Worm (Caenorhabditis elegans) whole organism, L1 larva: ENCODE results near the gene R02C2.7.
A peak's percentile ranks its signal among the peaks of the same experiment; 100 is the strongest.

Experiments
- C16A3.4 ChIP-seq: fragments of 150-350 bp; optimal IDR thresholded peaks from 2 replicates; lab custom pipeline; 2014; ENCODE audit warnings: missing biosample characterization, missing genetic modification characterization
- F16B12.6 ChIP-seq: fragments of 150-350 bp; optimal IDR thresholded peaks from 2 replicates; lab custom pipeline; 2014; ENCODE audit warnings: missing biosample characterization, missing genetic modification characterization
- alr-1 ChIP-seq: fragments of 200-800 bp; sonication (Bioruptor generic); optimal IDR thresholded peaks from 2 replicates; lab custom pipeline; 2018; ENCODE audit warnings: borderline replicate concordance, mild to moderate bottlenecking, missing genetic modification characterization, missing compliant biosample characterization
- ceh-82 ChIP-seq, 3 experiments: fragments of 150-350 bp in 1 of 3; sonication (generic microtip) in 2 of 3; optimal IDR thresholded peaks; 2 replicates each; lab custom pipeline; 2014 to 2017; ENCODE audit warnings: missing biosample characterization in 3 of 3, missing genetic modification characterization in 3 of 3
- ceh-90 ChIP-seq: sonication (generic microtip); optimal IDR thresholded peaks from 2 replicates; lab custom pipeline; 2016; ENCODE audit warnings: missing genetic modification characterization, missing compliant biosample characterization
- efl-1 ChIP-seq, 4 experiments: fragments of 150-350 bp; optimal IDR thresholded peaks in 3 of 4; peaks in 1 of 4; 1 replicate in 1 of 4; 2 replicates in 3 of 4; lab custom pipeline; 2014; ENCODE audit warnings: missing biosample characterization in 2 of 4, missing genetic modification characterization in 2 of 4, missing genetic modification reagents in 2 of 4
- egl-13 ChIP-seq: sonication (generic microtip); optimal IDR thresholded peaks from 2 replicates; lab custom pipeline; 2016; ENCODE audit warnings: missing genotype, missing genetic modification reagents, missing genetic modification characterization, missing compliant biosample characterization
- elt-2 ChIP-seq: sonication (generic microtip); optimal IDR thresholded peaks from 2 replicates; lab custom pipeline; 2016; ENCODE audit warnings: missing genetic modification characterization, mild to moderate bottlenecking, inconsistent platforms, missing compliant biosample characterization, missing genetic modification reagents
- elt-3 ChIP-seq, 6 experiments: fragments of 150-350 bp in 1 of 6; sonication (generic microtip); optimal IDR thresholded peaks; 2 replicates each; lab custom pipeline; 2017 to 2018; ENCODE audit warnings: missing biosample characterization in 6 of 6, missing genetic modification characterization in 6 of 6, inconsistent platforms in 1 of 6
- fkh-8 ChIP-seq: sonication (generic microtip); optimal IDR thresholded peaks from 2 replicates; lab custom pipeline; 2016; ENCODE audit warnings: mild to moderate bottlenecking, missing genetic modification characterization, missing compliant biosample characterization
- grh-1 ChIP-seq: fragments of 200-800 bp; sonication (Bioruptor generic); IDR thresholded peaks from 2 replicates; pipeline ENCODE4 v1.3.6; 2022; ENCODE audit warnings: missing genetic modification reagents, missing genetic modification characterization, missing compliant biosample characterization
- hlh-17 ChIP-seq: fragments of 200-800 bp; sonication (Bioruptor generic); optimal IDR thresholded peaks from 2 replicates; lab custom pipeline; 2018; ENCODE audit warnings: missing genetic modification characterization, mild to moderate bottlenecking, missing compliant biosample characterization, moderate library complexity, borderline replicate concordance
- lin-14 ChIP-seq: fragments of 200-800 bp; sonication (Bioruptor generic); optimal IDR thresholded peaks from 2 replicates; lab custom pipeline; 2018; ENCODE audit warnings: mild to moderate bottlenecking, missing genetic modification characterization, moderate library complexity, missing compliant biosample characterization
- lin-15B ChIP-seq: fragments of 150-350 bp; sonication (generic microtip); optimal IDR thresholded peaks from 3 replicates; lab custom pipeline; 2014; ENCODE audit warnings: missing biosample characterization, missing genetic modification characterization
- lin-35 ChIP-seq, 2 experiments: fragments of 150-350 bp; optimal IDR thresholded peaks; 2 replicates each; lab custom pipeline; 2014; ENCODE audit warnings: missing biosample characterization in 2 of 2, missing genetic modification characterization in 2 of 2, missing genetic modification reagents in 2 of 2
- lsy-2 ChIP-seq, 2 experiments: fragments of 150-350 bp; optimal IDR thresholded peaks; 2 replicates each; lab custom pipeline; 2014; ENCODE audit warnings: missing biosample characterization in 2 of 2, missing genetic modification characterization in 2 of 2
- nhr-12 ChIP-seq: sonication (generic microtip); optimal IDR thresholded peaks from 2 replicates; lab custom pipeline; 2017; ENCODE audit warnings: missing biosample characterization, missing genetic modification characterization
- nhr-19 ChIP-seq: fragments of 200-800 bp; sonication (Bioruptor generic); conservative IDR thresholded peaks from 2 replicates; pipeline ENCODE4 v1.3.6; 2022; ENCODE audit warnings: missing genetic modification characterization, missing compliant biosample characterization
- nhr-47 ChIP-seq: sonication (generic microtip); optimal IDR thresholded peaks from 2 replicates; lab custom pipeline; 2016; ENCODE audit warnings: mild to moderate bottlenecking, missing genetic modification characterization, moderate library complexity, missing compliant biosample characterization
- nhr-71 ChIP-seq: sonication (generic microtip); optimal IDR thresholded peaks from 2 replicates; lab custom pipeline; 2016; ENCODE audit warnings: mild to moderate bottlenecking, missing genetic modification characterization, moderate library complexity, missing compliant biosample characterization
- nhr-76 ChIP-seq: sonication (generic microtip); optimal IDR thresholded peaks from 2 replicates; lab custom pipeline; 2017; ENCODE audit warnings: missing biosample characterization, missing genetic modification characterization
- nhr-77 ChIP-seq: fragments of 150-350 bp; optimal IDR thresholded peaks from 2 replicates; lab custom pipeline; 2014; ENCODE audit warnings: missing biosample characterization, missing genetic modification characterization
- nhr-85 ChIP-seq: sonication (generic microtip); peaks from one replicate; lab custom pipeline; 2016; ENCODE audit warnings: missing genetic modification characterization, inconsistent platforms, missing compliant biosample characterization
- pag-3 ChIP-seq: sonication (generic microtip); optimal IDR thresholded peaks from 2 replicates; lab custom pipeline; 2017; ENCODE audit warnings: missing genetic modification characterization, mild to moderate bottlenecking, missing compliant biosample characterization, antibody characterized with exemption, borderline replicate concordance; ENCODE audit not compliant: insufficient read depth
- rnt-1 ChIP-seq: sonication (generic microtip); optimal IDR thresholded peaks from 2 replicates; lab custom pipeline; 2016; ENCODE audit warnings: mild to moderate bottlenecking, missing genetic modification characterization, moderate library complexity, missing compliant biosample characterization
- skn-1 ChIP-seq: fragments of 150-350 bp; optimal IDR thresholded peaks from 2 replicates; lab custom pipeline; 2014; ENCODE audit warnings: missing biosample characterization, missing genetic modification characterization
- snpc-4 ChIP-seq: fragments of 150-350 bp; optimal IDR thresholded peaks from 2 replicates; lab custom pipeline; 2014; ENCODE audit warnings: missing biosample characterization, missing genetic modification characterization
- snu-23 ChIP-seq: sonication (generic microtip); optimal IDR thresholded peaks from 2 replicates; lab custom pipeline; 2016; ENCODE audit warnings: missing genetic modification characterization, missing compliant biosample characterization
- unc-130 ChIP-seq: fragments of 150-350 bp; optimal IDR thresholded peaks from 2 replicates; lab custom pipeline; 2017; ENCODE audit warnings: missing biosample characterization, missing genetic modification characterization, inconsistent platforms
- unc-30 ChIP-seq: sonication (generic microtip); optimal IDR thresholded peaks from 2 replicates; lab custom pipeline; 2017; ENCODE audit warnings: missing biosample characterization, missing genetic modification characterization
- unc-62 ChIP-seq: fragments of 150-350 bp; optimal IDR thresholded peaks from 2 replicates; lab custom pipeline; 2014; ENCODE audit warnings: missing biosample characterization, missing genetic modification reagents, missing genetic modification characterization
- unc-98 ChIP-seq: fragments of 200-800 bp; sonication (Bioruptor generic); IDR thresholded peaks from 2 replicates; pipeline ENCODE4 v1.3.6; 2022; ENCODE audit warnings: missing genetic modification characterization, missing compliant biosample characterization
- zag-1 ChIP-seq: fragments of 150-350 bp; optimal IDR thresholded peaks from 2 replicates; lab custom pipeline; 2014; ENCODE audit warnings: missing biosample characterization, missing genetic modification characterization
- zip-4 ChIP-seq: fragments of 200-800 bp; sonication (Bioruptor generic); optimal IDR thresholded peaks from 2 replicates; lab custom pipeline; 2018; ENCODE audit warnings: mild to moderate bottlenecking, missing genetic modification characterization, moderate library complexity, missing compliant biosample characterization
- ztf-11 ChIP-seq, 2 experiments: sonication (generic microtip); optimal IDR thresholded peaks; 2 replicates each; lab custom pipeline; 2016 to 2017; ENCODE audit warnings: missing genetic modification characterization in 2 of 2, missing biosample characterization in 1 of 2, missing compliant biosample characterization in 1 of 2

R02C2.7 gene

DNA sequence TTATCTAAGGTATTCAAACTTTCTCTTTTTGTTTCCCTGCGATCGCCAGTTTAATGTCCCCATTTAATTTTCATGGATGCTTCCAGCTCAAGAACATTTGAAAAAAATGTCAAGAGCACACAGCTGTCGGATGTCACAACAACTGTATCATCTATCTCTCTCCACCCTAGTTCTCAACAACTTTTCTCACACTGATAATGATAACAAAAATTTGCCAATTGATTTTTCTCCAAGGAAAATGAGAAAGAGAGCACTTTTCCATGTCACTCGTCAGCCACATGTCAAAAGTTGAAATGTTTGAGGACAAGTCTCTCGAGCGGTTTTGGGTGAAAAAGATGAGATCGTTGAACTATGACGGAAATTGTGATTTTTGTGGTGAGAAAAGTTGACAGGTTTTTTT is 38.7 kb upstream of the R02C2.7 start:
- no peak for TF ChIP-seq elt-2 (tag; lab: Kevin White, UChicago)
- no peak for TF ChIP-seq nhr-12 (tag; lab: Kevin White, UChicago)
- peak in 1 of 2 experiments; percentile 23 for TF ChIP-seq efl-1 (optimal IDR thresholded peaks at IDR 0.05; lab: Kevin White, UChicago)
- TF ChIP-seq efl-1 (GFP tag; optimal IDR thresholded peaks at IDR 0.05 in 1 of 2; lab: Kevin White, UChicago), result peak in 1 of 2 experiments; percentile 46
- no peak for TF ChIP-seq unc-98 (GFP tag; lab: Robert Waterston, UW)
- TF ChIP-seq elt-3 (tag; optimal IDR thresholded peaks at IDR 0.05; lab: Kevin White, UChicago), result no peak
- TF ChIP-seq lin-14 (GFP tag; lab: Kevin White, UChicago), result peak; percentile 77
- 0 out of 2 replicates have a peak, but pooled peaks have one; percentile 25 for TF ChIP-seq nhr-19 (GFP tag; lab: Robert Waterston, UW)
- TF ChIP-seq ztf-11 (tag; optimal IDR thresholded peaks at IDR 0.05; lab: Kevin White, UChicago), result no peak
- peak; percentile 59 for TF ChIP-seq nhr-71 (tag; lab: Kevin White, UChicago)
- TF ChIP-seq ceh-90 (tag; lab: Kevin White, UChicago), result no peak
- TF ChIP-seq lsy-2 (tag; optimal IDR thresholded peaks at IDR 0.05; lab: Kevin White, UChicago), result peak; percentile 39 to 62
- peak; percentile 68 for TF ChIP-seq pag-3
- peak; percentile 17 for TF ChIP-seq C16A3.4 (tag; lab: Kevin White, UChicago)
- TF ChIP-seq grh-1 (GFP tag; lab: Robert Waterston, UW), result no peak
- TF ChIP-seq unc-130 (tag; lab: Kevin White, UChicago), result peak; percentile 37
- peak; percentile 28 for TF ChIP-seq snu-23 (GFP tag; lab: Kevin White, UChicago)
- peak; percentile 63 for TF ChIP-seq rnt-1

DNA sequence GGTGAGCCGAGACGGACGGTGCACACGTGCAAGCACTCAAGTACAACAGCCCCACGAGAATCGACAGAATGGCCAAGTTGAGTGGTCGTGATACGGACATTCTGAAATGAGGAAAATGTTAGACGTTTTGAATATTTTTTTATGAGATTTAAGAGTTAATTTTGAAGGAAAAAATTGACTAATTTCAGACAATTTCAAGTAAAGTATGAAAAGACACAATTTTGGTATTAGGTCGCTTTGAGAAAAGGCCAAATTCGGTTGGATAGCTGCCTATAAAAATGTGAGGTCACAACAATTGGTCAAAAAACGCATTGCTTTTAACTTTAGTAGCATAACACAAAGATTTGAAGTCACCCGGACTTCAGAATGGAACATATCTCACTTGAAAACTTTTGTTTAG is 30.4 kb upstream of the R02C2.7 start, which contains the start of gene nlp-70:
TSS of gene nlp-70 (minus strand) at position 101 of the 400 bp plus-strand sequence.
- TF ChIP-seq ceh-82 (tag; optimal IDR thresholded peaks at IDR 0.05; lab: Kevin White, UChicago), result no peak
- TF ChIP-seq skn-1 (tag; lab: Kevin White, UChicago), result no peak
- TF ChIP-seq egl-13 (tag; lab: Kevin White, UChicago), result no peak
- no peak for TF ChIP-seq lin-35 (GFP tag; optimal IDR thresholded peaks at IDR 0.05; lab: Kevin White, UChicago)
- no peak for TF ChIP-seq elt-3 (tag; optimal IDR thresholded peaks at IDR 0.05; lab: Kevin White, UChicago)
- no peak for TF ChIP-seq nhr-19 (GFP tag; lab: Robert Waterston, UW)
- TF ChIP-seq nhr-85 (tag; lab: Kevin White, UChicago), result no peak
- TF ChIP-seq lin-15B (tag; lab: Kevin White, UChicago), result no peak
- no peak for TF ChIP-seq hlh-17 (GFP tag; lab: Kevin White, UChicago)

DNA sequence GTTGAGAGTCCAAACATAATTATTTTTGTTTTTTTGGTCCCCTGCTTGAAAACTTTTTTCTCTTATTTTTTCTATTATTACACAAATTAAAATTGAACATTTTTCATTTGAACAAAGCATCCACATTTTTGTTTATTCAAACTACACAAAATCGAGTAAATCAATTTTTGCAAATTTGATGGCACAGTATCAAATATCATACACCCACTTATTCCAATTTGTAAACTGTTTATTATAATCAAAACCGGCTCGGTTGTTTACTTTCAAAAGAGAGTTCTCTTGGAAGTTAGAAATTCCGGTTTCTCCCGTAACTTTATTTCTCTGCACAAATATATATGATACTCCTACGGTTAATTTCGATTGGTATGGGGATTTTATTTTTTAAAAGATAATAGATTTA is 25.6 kb upstream of the R02C2.7 start, which contains the start of gene lgc-26:
TSS of gene lgc-26 (plus strand) at position 301 of the 400 bp plus-strand sequence.
- TF ChIP-seq zag-1 (tag; lab: Kevin White, UChicago) (no peak), F16B12.6 (no peak), lsy-2 (tag; optimal IDR thresholded peaks at IDR 0.05; lab: Kevin White, UChicago) (no peak), nhr-76 (tag; lab: Kevin White, UChicago) (no peak), egl-13 (tag; lab: Kevin White, UChicago) (no peak), unc-30 (tag; lab: Kevin White, UChicago) (no peak), nhr-47 (tag; lab: Kevin White, UChicago) (no peak), nhr-77 (no peak), alr-1 (tag; lab: Kevin White, UChicago) (no peak), nhr-85 (tag; lab: Kevin White, UChicago) (no peak), snpc-4 (tag; lab: Kevin White, UChicago) (no peak), fkh-8 (tag; lab: Kevin White, UChicago) (no peak), zip-4 (GFP tag; lab: Kevin White, UChicago) (no peak), unc-130 (tag; lab: Kevin White, UChicago) (no peak), unc-62 (GFP tag; lab: Kevin White, UChicago) (no peak)
